Worm (Caenorhabditis elegans): ENCODE results near the gene leo-1.

The leo-1 gene

ce11 chrIV:11313880-11314279 lies 15.3 kb downstream of the leo-1 start, which contains the start of gene dnj-2:
Gene dnj-2, minus strand, starts transcription at chrIV:11313980.
- TF ChIP-seq ZK546.5 (tag; optimal IDR thresholded peaks at IDR 0.05), result no peak
- no peak for TF ChIP-seq nhr-11 (tag; optimal IDR thresholded peaks at IDR 0.05)
- no peak for TF ChIP-seq mab-5 (tag; optimal IDR thresholded peaks at IDR 0.05)
- TF ChIP-seq nhr-10 (tag; optimal IDR thresholded peaks at IDR 0.05), result no peak
- no peak for TF ChIP-seq gmeb-1 (tag; optimal IDR thresholded peaks at IDR 0.05)
- TF ChIP-seq nhr-25 (tag; optimal IDR thresholded peaks at IDR 0.05), result no peak

- TF ChIP-seq nhr-21 (tag; optimal IDR thresholded peaks at IDR 0.05) (no peak), lin-13 (GFP tag; optimal IDR thresholded peaks at IDR 0.05) (no peak), skn-1 (tag; optimal IDR thresholded peaks at IDR 0.05) (no peak), sma-9 (GFP tag; optimal IDR thresholded peaks at IDR 0.05) (no peak), sma-9 (tag; optimal IDR thresholded peaks at IDR 0.05) (no peak), ama-1 (optimal IDR thresholded peaks at IDR 0.05) (no peak), nhr-12 (tag; optimal IDR thresholded peaks at IDR 0.05) (no peak), gmeb-1 (tag; optimal IDR thresholded peaks at IDR 0.05) (no peak), elt-3 (tag; optimal IDR thresholded peaks at IDR 0.05) (no peak), nhr-23 (tag; optimal IDR thresholded peaks at IDR 0.05) (no peak), nhr-11 (tag; optimal IDR thresholded peaks at IDR 0.05) (no peak), ceh-16 (tag; optimal IDR thresholded peaks at IDR 0.05) (no peak), F13H6.1 (tag; optimal IDR thresholded peaks at IDR 0.05) (no peak), blmp-1 (tag; optimal IDR thresholded peaks at IDR 0.05; ENCODE audit: insufficient read depth) (no peak), ZK546.5 (tag; optimal IDR thresholded peaks at IDR 0.05) (no peak), sem-4 (tag; optimal IDR thresholded peaks at IDR 0.05) (no peak), R02D3.7 (tag; optimal IDR thresholded peaks at IDR 0.05) (no peak), Y55F3AM.14 (GFP tag; optimal IDR thresholded peaks at IDR 0.05) (no peak), ztf-1 (GFP tag; conservative IDR thresholded peaks at IDR 0.05) (no peak)
These were observed 17.7 kb downstream of the leo-1 start for ce11 chrIV:11311484-11311883.

DNA sequence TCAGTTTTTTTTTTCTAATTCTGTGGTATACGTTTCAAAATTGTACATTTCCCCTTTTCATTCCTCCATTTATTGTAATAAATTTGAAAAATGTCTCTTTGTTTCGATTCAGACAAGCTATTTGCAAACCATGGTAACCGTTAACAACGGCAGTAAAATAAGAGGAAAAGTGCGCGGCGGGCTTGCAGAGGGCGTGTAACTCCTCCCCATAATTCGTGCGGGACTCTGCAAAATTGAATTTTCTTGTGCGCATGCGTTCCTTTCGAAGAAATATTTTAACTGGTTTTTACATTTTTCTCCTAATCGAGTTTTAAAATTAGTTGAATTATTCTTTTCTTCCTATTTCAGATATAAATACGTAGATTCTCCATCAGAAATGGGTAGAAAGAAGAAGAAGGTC lies 18.5 kb downstream of the leo-1 start, which contains the start of gene znf-207:
Gene znf-207 (plus strand): TSS at position 349 of the 400 bp plus-strand sequence.
- TF ChIP-seq egl-27 (tag; optimal IDR thresholded peaks at IDR 0.05) (no peak), alr-1 (tag; optimal IDR thresholded peaks at IDR 0.05) (no peak), mab-5 (tag; optimal IDR thresholded peaks at IDR 0.05) (no peak), ceh-82 (tag; optimal IDR thresholded peaks at IDR 0.05) (no peak), lsy-2 (tag; optimal IDR thresholded peaks at IDR 0.05) (peak in 1 of 2 experiments; percentile 49), elt-3 (tag; optimal IDR thresholded peaks at IDR 0.05) (no peak), ztf-11 (tag; optimal IDR thresholded peaks at IDR 0.05) (no peak), gmeb-1 (tag; optimal IDR thresholded peaks at IDR 0.05) (no peak), nhr-77 (tag; optimal IDR thresholded peaks at IDR 0.05) (no peak), nhr-25 (tag; optimal IDR thresholded peaks at IDR 0.05) (no peak), sem-4 (tag; optimal IDR thresholded peaks at IDR 0.05) (no peak), unc-62 (GFP tag; optimal IDR thresholded peaks at IDR 0.05) (no peak), aly-2 (tag; optimal IDR thresholded peaks at IDR 0.05) (no peak), C34F6.9 (tag; optimal IDR thresholded peaks at IDR 0.05) (peak; percentile 57), fos-1 (tag; optimal IDR thresholded peaks at IDR 0.05) (peak; percentile 4), lin-39 (tag; optimal IDR thresholded peaks at IDR 0.05) (no peak), ceh-16 (tag; optimal IDR thresholded peaks at IDR 0.05) (no peak), Y55F3AM.14 (GFP tag; optimal IDR thresholded peaks at IDR 0.05) (no peak), nhr-23 (tag; optimal IDR thresholded peaks at IDR 0.05) (no peak), unc-39 (tag; optimal IDR thresholded peaks at IDR 0.05) (no peak), lin-13 (GFP tag; optimal IDR thresholded peaks at IDR 0.05) (peak; percentile 41), unc-55 (GFP tag; optimal IDR thresholded peaks at IDR 0.05) (peak; percentile 56), ama-1 (optimal IDR thresholded peaks at IDR 0.05) (no peak), nhr-12 (tag; optimal IDR thresholded peaks at IDR 0.05) (no peak), mdl-1 (tag; optimal IDR thresholded peaks at IDR 0.05) (no peak), nhr-10 (tag; optimal IDR thresholded peaks at IDR 0.05) (no peak), ztf-1 (GFP tag; conservative IDR thresholded peaks at IDR 0.05) (no peak), nhr-11 (tag; optimal IDR thresholded peaks at IDR 0.05) (no peak), sma-9 (GFP tag; optimal IDR thresholded peaks at IDR 0.05) (peak; percentile 27), sma-9 (tag; optimal IDR thresholded peaks at IDR 0.05) (no peak), mbf-1 (tag; optimal IDR thresholded peaks at IDR 0.05) (no peak), F13H6.1 (tag; optimal IDR thresholded peaks at IDR 0.05) (peak; percentile 43), ztf-4 (tag; optimal IDR thresholded peaks at IDR 0.05) (no peak), peb-1 (tag; optimal IDR thresholded peaks at IDR 0.05) (no peak), nhr-129 (tag; optimal IDR thresholded peaks at IDR 0.05) (peak; percentile 43), ZK546.5 (tag; optimal IDR thresholded peaks at IDR 0.05) (no peak), sma-3 (GFP tag; optimal IDR thresholded peaks at IDR 0.05) (no peak), skn-1 (tag; optimal IDR thresholded peaks at IDR 0.05) (no peak), dmd-4 (tag; optimal IDR thresholded peaks at IDR 0.05) (no peak), crh-2 (tag; optimal IDR thresholded peaks at IDR 0.05) (peak; percentile 6), R02D3.7 (tag; optimal IDR thresholded peaks at IDR 0.05) (no peak), snpc-4 (tag; optimal IDR thresholded peaks at IDR 0.05) (no peak), nhr-6 (tag; optimal IDR thresholded peaks at IDR 0.05) (no peak), nhr-21 (tag; optimal IDR thresholded peaks at IDR 0.05) (no peak), nhr-237 (tag; optimal IDR thresholded peaks at IDR 0.05) (no peak), elt-1 (tag; optimal IDR thresholded peaks at IDR 0.05) (no peak), blmp-1 (tag; optimal IDR thresholded peaks at IDR 0.05; ENCODE audit: insufficient read depth) (no peak), lin-11 (tag; optimal IDR thresholded peaks at IDR 0.05) (no peak)
